Worm (Caenorhabditis elegans): ENCODE results near the gene ZK896.5.

DNA sequence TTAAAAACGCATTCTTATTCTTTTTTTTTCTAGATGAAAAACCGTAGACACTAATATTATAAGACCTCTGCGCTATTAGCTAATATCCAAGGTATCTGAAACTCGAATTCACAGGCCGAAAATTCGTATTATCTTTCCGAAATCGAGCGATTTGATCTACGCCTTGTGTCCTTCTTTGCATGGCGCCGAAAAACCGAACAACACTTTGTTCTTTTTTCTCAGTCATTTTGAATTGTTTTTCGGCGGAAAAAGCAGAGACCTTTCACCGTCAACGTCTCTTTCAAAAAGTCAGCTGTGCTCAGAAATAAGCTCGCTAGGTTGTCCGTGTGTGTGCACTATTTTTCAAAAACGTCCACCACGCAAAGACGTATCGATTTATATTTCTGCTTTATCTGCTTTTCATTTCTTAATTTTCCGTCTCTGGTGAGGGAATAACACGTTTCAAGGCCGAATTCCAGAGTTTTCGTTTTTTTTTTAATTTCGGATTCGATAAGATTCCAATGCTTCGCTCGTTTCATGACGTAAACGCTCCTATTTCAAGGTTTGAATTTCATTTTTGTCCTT is 48.5 kb downstream of the ZK896.5 start:
- TF ChIP-seq ceh-8 (GFP tag; optimal IDR thresholded peaks at IDR 0.05) (no peak), sptf-1 (tag; optimal IDR thresholded peaks at IDR 0.05) (no peak), lsy-2 (tag; optimal IDR thresholded peaks at IDR 0.05) (no peak), zip-4 (GFP tag; optimal IDR thresholded peaks at IDR 0.05) (no peak), egl-13 (tag; optimal IDR thresholded peaks at IDR 0.05) (no peak), dsc-1 (tag; optimal IDR thresholded peaks at IDR 0.05) (no peak), nhr-12 (tag; optimal IDR thresholded peaks at IDR 0.05) (no peak), ztf-4 (tag; optimal IDR thresholded peaks at IDR 0.05) (no peak), zag-1 (tag; optimal IDR thresholded peaks at IDR 0.05) (no peak), pax-3 (tag; optimal IDR thresholded peaks at IDR 0.05) (no peak), irx-1 (tag; optimal IDR thresholded peaks at IDR 0.05) (no peak), vab-15 (tag; optimal IDR thresholded peaks at IDR 0.05) (no peak), F16B12.6 (tag; optimal IDR thresholded peaks at IDR 0.05) (no peak), ama-1 (optimal IDR thresholded peaks at IDR 0.05) (no peak)
